Worm (Caenorhabditis elegans) whole organism, L4/young adult: Measurements from ENCODE around the gene Y73B6BL.14.

Experiments
- dao-5 ChIP-seq: sonication (generic microtip); optimal IDR thresholded peaks from 2 replicates; lab custom pipeline; 2016; ENCODE audit warnings: missing genotype, missing genetic modification characterization, moderate library complexity, missing compliant biosample characterization
- him-1 ChIP-seq: sonication (generic microtip); optimal IDR thresholded peaks from 2 replicates; lab custom pipeline; 2016; ENCODE audit warnings: missing genotype, missing genetic modification reagents, missing genetic modification characterization, missing compliant biosample characterization

- TF ChIP-seq him-1 (tag; lab: Kevin White, UChicago) = no peak
- TF ChIP-seq dao-5 = no peak
Observed at ce11 chrIV:6335908-6336307, 6.9 kb downstream of the Y73B6BL.14 start, which contains the start of gene mif-4.
